Worm (Caenorhabditis elegans): ENCODE measurements around the gene srxa-8.
A peak's percentile ranks its signal among the peaks of the same experiment; 100 is the strongest.

The srxa-8 gene

DNA sequence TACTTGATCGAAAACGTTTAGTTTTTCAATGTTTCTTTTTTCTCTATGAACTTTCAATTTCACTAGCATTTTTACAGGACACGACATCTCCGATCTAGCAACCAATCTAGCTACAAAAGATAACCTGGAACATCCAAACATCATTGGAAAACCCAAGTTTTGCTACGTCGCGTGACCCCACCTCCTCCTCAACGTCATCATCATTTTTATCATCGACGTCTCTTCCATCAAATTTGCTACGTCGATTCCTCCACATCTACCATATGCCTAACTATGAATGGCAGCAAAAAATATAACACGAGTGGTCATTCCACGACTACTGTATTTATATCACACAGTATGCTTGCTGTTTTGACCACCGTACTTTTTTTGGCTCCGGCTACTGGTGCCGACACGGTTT is 14.2 kb upstream of the srxa-8 start, which contains the start of gene F46G10.2:
F46G10.2 (plus strand) TSS at position 78 of the 400 bp plus-strand sequence.
- TF ChIP-seq nhr-71 (tag; optimal IDR thresholded peaks at IDR 0.05) (peak; percentile 24), nhr-20 (tag; optimal IDR thresholded peaks at IDR 0.05) (peak; percentile 26), nhr-85 (tag) (peak; percentile 68), elt-3 (tag; optimal IDR thresholded peaks at IDR 0.05) (peak in 1 of 6 experiments; percentile 32), blmp-1 (tag; optimal IDR thresholded peaks at IDR 0.05) (peak; percentile 73), hlh-17 (GFP tag; optimal IDR thresholded peaks at IDR 0.05; ENCODE audit: borderline replicate concordance) (no peak), dpl-1 (GFP tag; optimal IDR thresholded peaks at IDR 0.05) (no peak), lin-35 (GFP tag; optimal IDR thresholded peaks at IDR 0.05) (peak in 1 of 2 experiments; percentile 16), dsc-1 (tag; optimal IDR thresholded peaks at IDR 0.05) (no peak), mdl-1 (tag; optimal IDR thresholded peaks at IDR 0.05) (peak in 1 of 2 experiments; percentile 16), nhr-76 (tag; optimal IDR thresholded peaks at IDR 0.05) (no peak), ceh-82 (tag; optimal IDR thresholded peaks at IDR 0.05) (no peak)

DNA sequence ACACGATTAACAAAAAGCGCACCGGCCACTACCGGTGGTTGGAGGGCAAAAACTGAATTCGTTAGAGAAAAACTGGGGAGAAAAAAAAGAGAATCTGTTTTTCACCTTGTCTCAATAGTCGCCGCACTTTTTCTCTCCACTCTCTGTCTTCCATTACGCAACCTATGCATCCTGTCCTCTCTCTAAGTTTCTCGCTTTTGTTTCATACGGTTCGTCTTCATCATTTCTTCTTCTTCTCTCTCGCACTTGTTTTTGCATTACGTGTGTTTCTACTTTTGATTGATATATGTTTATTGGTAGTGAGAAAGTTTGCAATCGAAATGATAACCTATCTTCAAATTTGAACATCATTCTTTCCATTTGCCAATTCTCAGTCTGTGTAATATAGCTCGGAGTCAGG is 11.9 kb upstream of the srxa-8 start:
- no peak for TF ChIP-seq skn-1 (tag; optimal IDR thresholded peaks at IDR 0.05)
- TF ChIP-seq snpc-4 (tag; optimal IDR thresholded peaks at IDR 0.05): no peak
- TF ChIP-seq nhr-237 (tag; optimal IDR thresholded peaks at IDR 0.05): no peak
- no peak for TF ChIP-seq aly-2 (tag; optimal IDR thresholded peaks at IDR 0.05)
- peak; percentile 30 for TF ChIP-seq lin-13 (GFP tag; optimal IDR thresholded peaks at IDR 0.05)
- TF ChIP-seq unc-86 (tag; optimal IDR thresholded peaks at IDR 0.05): no peak
- TF ChIP-seq sox-4 (tag; optimal IDR thresholded peaks at IDR 0.05): no peak
- TF ChIP-seq swsn-7 (tag; optimal IDR thresholded peaks at IDR 0.05): peak; percentile 42
- TF ChIP-seq grh-1 (GFP tag; IDR thresholded peaks at IDR 0.05): 0 out of 2 replicates have a peak, but pooled peaks have one; percentile 14
- no peak for TF ChIP-seq isw-1 (GFP tag; IDR thresholded peaks at IDR 0.05)
- no peak for TF ChIP-seq ceh-63 (GFP tag; optimal IDR thresholded peaks at IDR 0.05)
- no peak for TF ChIP-seq lin-39 (tag; optimal IDR thresholded peaks at IDR 0.05)
- TF ChIP-seq C04F5.9 (tag; optimal IDR thresholded peaks at IDR 0.05): no peak
- TF ChIP-seq blmp-1 (tag; optimal IDR thresholded peaks at IDR 0.05): peak; percentile 96
- TF ChIP-seq F16B12.6 (tag; optimal IDR thresholded peaks at IDR 0.05): no peak
- no peak for TF ChIP-seq efl-3 (GFP tag; optimal IDR thresholded peaks at IDR 0.05)
- TF ChIP-seq tbx-2 (tag; optimal IDR thresholded peaks at IDR 0.05): peak; percentile 23
- TF ChIP-seq hlh-17 (GFP tag; optimal IDR thresholded peaks at IDR 0.05; ENCODE audit: borderline replicate concordance): no peak
- TF ChIP-seq nhr-84 (tag; optimal IDR thresholded peaks at IDR 0.05): no peak
- TF ChIP-seq alr-1 (tag; optimal IDR thresholded peaks at IDR 0.05; ENCODE audit: borderline replicate concordance): no peak
- TF ChIP-seq unc-30 (tag; optimal IDR thresholded peaks at IDR 0.05): no peak
- TF ChIP-seq fkh-10 (GFP tag; optimal IDR thresholded peaks at IDR 0.05): no peak
- TF ChIP-seq ceh-8 (GFP tag; optimal IDR thresholded peaks at IDR 0.05): no peak
- no peak for TF ChIP-seq mdl-1 (tag; optimal IDR thresholded peaks at IDR 0.05)
- TF ChIP-seq ceh-90 (tag; optimal IDR thresholded peaks at IDR 0.05): no peak
- TF ChIP-seq mef-2 (tag; optimal IDR thresholded peaks at IDR 0.05): no peak
- TF ChIP-seq sup-37 (GFP tag; optimal IDR thresholded peaks at IDR 0.05): no peak
- TF ChIP-seq vab-15 (tag; optimal IDR thresholded peaks at IDR 0.05): peak; percentile 36
- peak; percentile 94 for TF ChIP-seq nhr-85 (tag)
- no peak for TF ChIP-seq pax-3 (tag; optimal IDR thresholded peaks at IDR 0.05)
- TF ChIP-seq nhr-71 (tag; optimal IDR thresholded peaks at IDR 0.05): peak; percentile 79
- TF ChIP-seq ceh-88 (GFP tag; IDR thresholded peaks at IDR 0.05): no peak
- TF ChIP-seq ceh-82 (tag; optimal IDR thresholded peaks at IDR 0.05): no peak
- no peak for TF ChIP-seq nhr-12 (tag; optimal IDR thresholded peaks at IDR 0.05)
- no peak for TF ChIP-seq Y116A8C.19 (tag; optimal IDR thresholded peaks at IDR 0.05; ENCODE audit: borderline replicate concordance)
- no peak for TF ChIP-seq lin-15B (tag; optimal IDR thresholded peaks at IDR 0.05)
- TF ChIP-seq lsy-2 (tag; optimal IDR thresholded peaks at IDR 0.05): peak; percentile 25 to 59
- TF ChIP-seq ama-1 (optimal IDR thresholded peaks at IDR 0.05): peak; percentile 22
- peak; percentile 68 for TF ChIP-seq nhr-20 (tag; optimal IDR thresholded peaks at IDR 0.05)
- TF ChIP-seq fos-1 (tag; optimal IDR thresholded peaks at IDR 0.05): no peak
- no peak for TF ChIP-seq egl-13 (tag; optimal IDR thresholded peaks at IDR 0.05)
- no peak for TF ChIP-seq nhr-77 (tag; optimal IDR thresholded peaks at IDR 0.05)
- no peak for TF ChIP-seq lir-3 (tag; optimal IDR thresholded peaks at IDR 0.05; ENCODE audit: poor library complexity)
- TF ChIP-seq zag-1 (tag; optimal IDR thresholded peaks at IDR 0.05): no peak
- TF ChIP-seq irx-1 (tag; optimal IDR thresholded peaks at IDR 0.05): no peak
- peak in 5 of 6 experiments; percentile 57 to 90 (median 77) for TF ChIP-seq elt-3 (tag; optimal IDR thresholded peaks at IDR 0.05)
- no peak for TF ChIP-seq unc-130 (tag; optimal IDR thresholded peaks at IDR 0.05)
